Fruit fly (Drosophila melanogaster): ENCODE results near the gene CG46303.

Gene CG46303

dm6 chr3R:5821750-5822149 is at the start of gene CG46303:
CG46303 (plus strand) TSS chr3R:5821972.
- TF ChIP-seq h (optimal IDR thresholded peaks at IDR 0.05), result no peak

- TF ChIP-seq insv (optimal IDR thresholded peaks at IDR 0.05), result no peak
- TF ChIP-seq Myc (optimal IDR thresholded peaks at IDR 0.05), result no peak
- no peak for TF ChIP-seq ttk (optimal IDR thresholded peaks at IDR 0.05)
Measured at dm6 chr3R:5772433-5772832, 49.3 kb upstream of the CG46303 start.

dm6 chr3R:5778731-5779593 is 42.8 kb upstream of the CG46303 start, which contains the start of gene jagn:
jagn (plus strand) TSS chr3R:5779315.
- no peak for TF ChIP-seq psq (optimal IDR thresholded peaks at IDR 0.05)
- no peak for TF ChIP-seq Myc (optimal IDR thresholded peaks at IDR 0.05)
- TF ChIP-seq ttk (optimal IDR thresholded peaks at IDR 0.05), result no peak
- TF ChIP-seq h (optimal IDR thresholded peaks at IDR 0.05), result no peak
- no peak for TF ChIP-seq insv (optimal IDR thresholded peaks at IDR 0.05)
- no peak for TF ChIP-seq Sin3A (optimal IDR thresholded peaks at IDR 0.05)

dm6 chr3R:5780976-5781375 is 40.8 kb upstream of the CG46303 start, which contains the start of gene CG2082:
CG2082 (minus strand) TSS chr3R:5781076.
- TF ChIP-seq Myc (optimal IDR thresholded peaks at IDR 0.05) (no peak), ttk (optimal IDR thresholded peaks at IDR 0.05) (no peak), psq (optimal IDR thresholded peaks at IDR 0.05) (no peak), insv (optimal IDR thresholded peaks at IDR 0.05) (no peak), Sin3A (optimal IDR thresholded peaks at IDR 0.05) (no peak), h (optimal IDR thresholded peaks at IDR 0.05) (no peak)

- TF ChIP-seq Myc (optimal IDR thresholded peaks at IDR 0.05) (no peak), ttk (optimal IDR thresholded peaks at IDR 0.05) (no peak), Sin3A (optimal IDR thresholded peaks at IDR 0.05) (no peak), h (optimal IDR thresholded peaks at IDR 0.05) (no peak), insv (optimal IDR thresholded peaks at IDR 0.05) (no peak), psq (optimal IDR thresholded peaks at IDR 0.05) (no peak)
Measured at dm6 chr3R:5781462-5781861, 40.3 kb upstream of the CG46303 start, which contains the start of gene kat-60L1. kat-60L1 (plus strand) TSS chr3R:5781762.

- TF ChIP-seq ttk (optimal IDR thresholded peaks at IDR 0.05), result no peak
- no peak for TF ChIP-seq psq (optimal IDR thresholded peaks at IDR 0.05)
- no peak for TF ChIP-seq insv (optimal IDR thresholded peaks at IDR 0.05)
- no peak for TF ChIP-seq h (optimal IDR thresholded peaks at IDR 0.05)
- no peak for TF ChIP-seq Sin3A (optimal IDR thresholded peaks at IDR 0.05)
- TF ChIP-seq Myc (optimal IDR thresholded peaks at IDR 0.05), result no peak
Measured at dm6 chr3R:5789025-5789953, 32.5 kb upstream of the CG46303 start, which contains the start of the genes Hat1 and Rpn5. Hat1 (minus strand) TSS chr3R:5789384. Rpn5 (plus strand) TSS chr3R:5789493.

- TF ChIP-seq ttk (optimal IDR thresholded peaks at IDR 0.05), result no peak
- no peak for TF ChIP-seq insv (optimal IDR thresholded peaks at IDR 0.05)
- TF ChIP-seq Myc (optimal IDR thresholded peaks at IDR 0.05), result no peak
- no peak for TF ChIP-seq psq (optimal IDR thresholded peaks at IDR 0.05)
- no peak for TF ChIP-seq Sin3A (optimal IDR thresholded peaks at IDR 0.05)
- TF ChIP-seq h (optimal IDR thresholded peaks at IDR 0.05), result no peak
Measured at dm6 chr3R:5791497-5791896, 30.3 kb upstream of the CG46303 start, which contains the start of gene Hpf1. Hpf1 (plus strand) TSS chr3R:5791879.

- TF ChIP-seq h (optimal IDR thresholded peaks at IDR 0.05) (no peak), ttk (optimal IDR thresholded peaks at IDR 0.05) (no peak), psq (optimal IDR thresholded peaks at IDR 0.05) (no peak), insv (optimal IDR thresholded peaks at IDR 0.05) (no peak), Sin3A (optimal IDR thresholded peaks at IDR 0.05) (no peak)
Measured at dm6 chr3R:5794267-5795089, 27.3 kb upstream of the CG46303 start, which contains the start of the genes PSMG1 and CG10979. PSMG1 (minus strand) TSS chr3R:5794317. CG10979 (plus strand) TSS chr3R:5794705.

- no peak for TF ChIP-seq ttk (optimal IDR thresholded peaks at IDR 0.05)
- no peak for TF ChIP-seq Sin3A (optimal IDR thresholded peaks at IDR 0.05)
- no peak for TF ChIP-seq h (optimal IDR thresholded peaks at IDR 0.05)
- TF ChIP-seq psq (optimal IDR thresholded peaks at IDR 0.05), result no peak
- TF ChIP-seq Myc (optimal IDR thresholded peaks at IDR 0.05), result no peak
- no peak for TF ChIP-seq insv (optimal IDR thresholded peaks at IDR 0.05)
Measured at dm6 chr3R:5797709-5798108, 24.1 kb upstream of the CG46303 start.

- TF ChIP-seq Myc (optimal IDR thresholded peaks at IDR 0.05) (no peak), psq (optimal IDR thresholded peaks at IDR 0.05) (no peak), insv (optimal IDR thresholded peaks at IDR 0.05) (no peak), Sin3A (optimal IDR thresholded peaks at IDR 0.05) (no peak), ttk (optimal IDR thresholded peaks at IDR 0.05) (no peak), h (optimal IDR thresholded peaks at IDR 0.05) (no peak)
Measured at dm6 chr3R:5801703-5802436, 19.9 kb upstream of the CG46303 start, which contains the start of gene CG11000. CG11000 (plus strand) TSS chr3R:5802328.

Data from Kc167 (cell line).